Worm (Caenorhabditis elegans) whole organism, L2 larva: ENCODE results near the gene C52G5.2.

Source experiments
- C34F6.9 ChIP-seq: fragments of 150-350 bp; optimal IDR thresholded peaks from 2 replicates; lab custom pipeline; 2014; ENCODE audit warnings: missing biosample characterization, missing genetic modification characterization
- F13H6.1 ChIP-seq: sonication (generic microtip); optimal IDR thresholded peaks from 2 replicates; lab custom pipeline; 2016; ENCODE audit warnings: missing genetic modification characterization, missing compliant biosample characterization
- R02D3.7 ChIP-seq: fragments of 150-350 bp; optimal IDR thresholded peaks from 2 replicates; lab custom pipeline; 2014; ENCODE audit warnings: missing biosample characterization, missing genetic modification characterization
- Y55F3AM.14 ChIP-seq: fragments of 200-800 bp; sonication (Bioruptor generic); optimal IDR thresholded peaks from 2 replicates; lab custom pipeline; 2018; ENCODE audit warnings: mild to moderate bottlenecking, missing genetic modification characterization, missing compliant biosample characterization
- ZK546.5 ChIP-seq: sonication (generic microtip); optimal IDR thresholded peaks from 2 replicates; lab custom pipeline; 2017; ENCODE audit warnings: missing biosample characterization, missing genetic modification characterization
- alr-1 ChIP-seq: fragments of 150-350 bp; optimal IDR thresholded peaks from 2 replicates; lab custom pipeline; 2014; ENCODE audit warnings: missing biosample characterization, missing genetic modification characterization
- aly-2 ChIP-seq: fragments of 150-350 bp; optimal IDR thresholded peaks from 2 replicates; lab custom pipeline; 2014; ENCODE audit warnings: missing biosample characterization, missing genetic modification characterization
- blmp-1 ChIP-seq: sonication (generic microtip); optimal IDR thresholded peaks from 2 replicates; lab custom pipeline; 2017; ENCODE audit warnings: missing genetic modification characterization, mild to moderate bottlenecking, missing compliant biosample characterization, antibody characterized with exemption, moderate library complexity; ENCODE audit not compliant: insufficient read depth
- ceh-82 ChIP-seq: fragments of 150-350 bp; optimal IDR thresholded peaks from 2 replicates; lab custom pipeline; 2014; ENCODE audit warnings: missing biosample characterization, missing genetic modification characterization
- crh-2 ChIP-seq: sonication (generic microtip); optimal IDR thresholded peaks from 2 replicates; lab custom pipeline; 2017; ENCODE audit warnings: missing biosample characterization, missing genetic modification characterization
- egl-27 ChIP-seq: sonication (generic microtip); optimal IDR thresholded peaks from 3 replicates; lab custom pipeline; 2017; ENCODE audit warnings: missing biosample characterization, missing genetic modification reagents, missing genetic modification characterization
- elt-1 ChIP-seq: fragments of 150-350 bp; optimal IDR thresholded peaks from 2 replicates; lab custom pipeline; 2014; ENCODE audit warnings: missing biosample characterization, missing genetic modification characterization
- elt-3 ChIP-seq: sonication (generic microtip); optimal IDR thresholded peaks from 2 replicates; lab custom pipeline; 2017; ENCODE audit warnings: missing biosample characterization, missing genetic modification characterization
- fos-1 ChIP-seq: fragments of 150-350 bp; optimal IDR thresholded peaks from 2 replicates; lab custom pipeline; 2014; ENCODE audit warnings: missing biosample characterization, missing genetic modification characterization
- gmeb-1 ChIP-seq: fragments of 150-350 bp; optimal IDR thresholded peaks from 2 replicates; lab custom pipeline; 2014; ENCODE audit warnings: missing biosample characterization, missing genetic modification characterization
- lin-13 ChIP-seq: fragments of 150-350 bp; optimal IDR thresholded peaks from 2 replicates; lab custom pipeline; 2014; ENCODE audit warnings: missing biosample characterization, missing genetic modification reagents, missing genetic modification characterization
- lin-39 ChIP-seq: fragments of 150-350 bp; optimal IDR thresholded peaks from 2 replicates; lab custom pipeline; 2014; ENCODE audit warnings: missing biosample characterization, missing genetic modification reagents, missing genetic modification characterization
- lsy-2 ChIP-seq, 2 experiments: fragments of 150-350 bp in 1 of 2; sonication (generic microtip) in 1 of 2; optimal IDR thresholded peaks; 2 replicates each; lab custom pipeline; 2014 to 2017; ENCODE audit warnings: missing biosample characterization in 2 of 2, missing genetic modification characterization in 2 of 2
- mab-5 ChIP-seq: fragments of 150-350 bp; optimal IDR thresholded peaks from 2 replicates; lab custom pipeline; 2014; ENCODE audit warnings: missing biosample characterization, missing genetic modification characterization
- mbf-1 ChIP-seq: sonication (generic microtip); optimal IDR thresholded peaks from 2 replicates; lab custom pipeline; 2017; ENCODE audit warnings: missing biosample characterization, missing genetic modification characterization
- mdl-1 ChIP-seq, 2 experiments: fragments of 150-350 bp in 1 of 2; sonication (generic microtip) in 1 of 2; optimal IDR thresholded peaks; 2 replicates each; lab custom pipeline; 2017; ENCODE audit warnings: missing biosample characterization in 2 of 2, missing genetic modification characterization in 2 of 2
- nhr-10 ChIP-seq: sonication (generic microtip); optimal IDR thresholded peaks from 2 replicates; lab custom pipeline; 2017; ENCODE audit warnings: missing biosample characterization, missing genetic modification characterization
- nhr-12 ChIP-seq: fragments of 150-350 bp; optimal IDR thresholded peaks from 2 replicates; lab custom pipeline; 2014; ENCODE audit warnings: missing biosample characterization, missing genetic modification characterization
- nhr-129 ChIP-seq: fragments of 150-350 bp; optimal IDR thresholded peaks from 2 replicates; lab custom pipeline; 2014; ENCODE audit warnings: missing biosample characterization, missing genetic modification characterization
- nhr-21 ChIP-seq: fragments of 150-350 bp; optimal IDR thresholded peaks from 2 replicates; lab custom pipeline; 2014; ENCODE audit warnings: missing biosample characterization, missing genetic modification characterization
- nhr-23 ChIP-seq: fragments of 150-350 bp; optimal IDR thresholded peaks from 2 replicates; lab custom pipeline; 2014; ENCODE audit warnings: missing biosample characterization, missing genetic modification reagents, missing genetic modification characterization
- nhr-237 ChIP-seq: fragments of 150-350 bp; optimal IDR thresholded peaks from 2 replicates; lab custom pipeline; 2014; ENCODE audit warnings: missing biosample characterization, missing genetic modification characterization
- nhr-25 ChIP-seq: fragments of 150-350 bp; sonication (generic microtip); optimal IDR thresholded peaks from 3 replicates; lab custom pipeline; 2014; ENCODE audit warnings: missing biosample characterization, missing genetic modification characterization
- nhr-6 ChIP-seq: fragments of 150-350 bp; optimal IDR thresholded peaks from 2 replicates; lab custom pipeline; 2014; ENCODE audit warnings: missing biosample characterization, missing genetic modification characterization
- nhr-77 ChIP-seq: fragments of 150-350 bp; optimal IDR thresholded peaks from 2 replicates; lab custom pipeline; 2014; ENCODE audit warnings: missing biosample characterization, missing genetic modification characterization
- sem-4 ChIP-seq: fragments of 150-350 bp; optimal IDR thresholded peaks from 2 replicates; lab custom pipeline; 2014; ENCODE audit warnings: missing biosample characterization, missing genetic modification reagents, missing genetic modification characterization
- skn-1 ChIP-seq: sonication (generic microtip); optimal IDR thresholded peaks from 2 replicates; lab custom pipeline; 2017; ENCODE audit warnings: missing biosample characterization, missing genetic modification characterization
- sma-3 ChIP-seq: sonication (generic microtip); optimal IDR thresholded peaks from 2 replicates; lab custom pipeline; 2016; ENCODE audit warnings: missing genetic modification reagents, missing genetic modification characterization, missing compliant biosample characterization
- sma-9 ChIP-seq, 2 experiments: fragments of 150-350 bp in 1 of 2; sonication (generic microtip) in 1 of 2; optimal IDR thresholded peaks; 2 replicates each; lab custom pipeline; 2014 to 2016; ENCODE audit warnings: missing genetic modification characterization in 2 of 2, mild to moderate bottlenecking in 1 of 2, missing biosample characterization in 1 of 2, missing compliant biosample characterization in 1 of 2, missing genetic modification reagents in 1 of 2, moderate library complexity in 1 of 2
- snpc-4 ChIP-seq: fragments of 150-350 bp; optimal IDR thresholded peaks from 2 replicates; lab custom pipeline; 2014; ENCODE audit warnings: missing biosample characterization, missing genetic modification characterization
- unc-39 ChIP-seq: fragments of 150-350 bp; optimal IDR thresholded peaks from 2 replicates; lab custom pipeline; 2014; ENCODE audit warnings: missing biosample characterization, missing genetic modification characterization
- unc-55 ChIP-seq: fragments of 150-350 bp; sonication (generic microtip); optimal IDR thresholded peaks from 3 replicates; lab custom pipeline; 2014; ENCODE audit warnings: missing biosample characterization, missing genetic modification reagents, missing genetic modification characterization
- unc-62 ChIP-seq: fragments of 150-350 bp; optimal IDR thresholded peaks from 2 replicates; lab custom pipeline; 2014; ENCODE audit warnings: missing biosample characterization, missing genetic modification reagents, missing genetic modification characterization
- ztf-1 ChIP-seq: fragments of 200-800 bp; sonication (Bioruptor generic); conservative IDR thresholded peaks from 2 replicates; pipeline ENCODE4 v1.3.6; 2022; ENCODE audit warnings: missing genetic modification characterization, missing compliant biosample characterization
- ztf-11 ChIP-seq: sonication (generic microtip); optimal IDR thresholded peaks from 2 replicates; lab custom pipeline; 2017; ENCODE audit warnings: missing biosample characterization, missing genetic modification characterization

The C52G5.2 gene

DNA sequence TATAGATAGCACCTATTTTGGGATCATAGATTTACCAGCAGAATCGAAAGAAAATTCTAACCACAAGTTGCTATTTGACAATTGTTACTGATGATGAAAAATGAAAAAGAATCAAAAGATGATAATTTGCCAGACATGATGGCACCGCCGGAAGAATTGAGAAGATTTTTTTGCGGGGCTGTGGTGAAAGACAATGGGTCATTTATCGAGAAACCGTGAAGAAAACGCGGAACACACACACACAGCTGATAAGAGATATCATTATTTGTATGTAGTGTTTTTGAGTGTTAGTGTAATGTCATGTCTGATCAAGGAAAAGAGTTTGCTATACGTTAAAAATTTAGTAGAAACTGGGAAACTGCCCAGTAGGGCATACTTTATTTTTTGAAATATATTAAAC lies 8.3 kb upstream of the C52G5.2 start:
- TF ChIP-seq sma-3 (GFP tag; lab: Kevin White, UChicago) (peak; percentile 97), nhr-21 (tag; lab: Kevin White, UChicago) (peak; percentile 43), sma-9 (GFP tag; optimal IDR thresholded peaks at IDR 0.05; lab: Kevin White, UChicago) (peak; percentile 90), sma-9 (tag; optimal IDR thresholded peaks at IDR 0.05; lab: Kevin White, UChicago) (no peak), ztf-1 (GFP tag; lab: Robert Waterston, UW) (no peak)

DNA sequence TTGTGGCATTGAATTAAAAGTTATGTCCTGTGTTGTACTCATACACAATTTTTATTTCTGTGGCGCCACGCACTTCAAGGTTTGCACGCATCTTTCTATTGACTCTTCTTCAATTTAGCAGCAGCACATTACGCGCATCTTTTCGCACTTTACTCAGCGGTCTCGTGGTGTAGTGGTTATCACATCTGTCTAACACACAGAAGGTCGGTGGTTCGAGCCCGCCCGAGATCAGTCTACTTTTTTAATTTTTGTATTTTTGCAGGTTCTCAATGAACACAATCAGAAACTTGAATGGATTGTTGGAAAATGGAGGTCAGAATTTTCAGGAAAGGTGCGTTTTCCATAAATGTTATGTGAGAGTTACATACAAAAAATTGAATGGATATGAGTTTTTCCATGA lies 419 bp downstream of the C52G5.2 start:
- TF ChIP-seq elt-1 (tag; lab: Kevin White, UChicago): no peak
- no peak for TF ChIP-seq mab-5
- TF ChIP-seq fos-1 (tag; lab: Kevin White, UChicago): peak; percentile 3
- no peak for TF ChIP-seq ceh-82 (tag; lab: Kevin White, UChicago)
- TF ChIP-seq F13H6.1 (tag; lab: Kevin White, UChicago): peak; percentile 49
- peak; percentile 20 for TF ChIP-seq crh-2 (tag; lab: Kevin White, UChicago)
- TF ChIP-seq Y55F3AM.14 (GFP tag; lab: Kevin White, UChicago): no peak
- TF ChIP-seq mdl-1 (tag; optimal IDR thresholded peaks at IDR 0.05; lab: Kevin White, UChicago): peak in 1 of 2 experiments; percentile 9
- no peak for TF ChIP-seq snpc-4 (tag; lab: Kevin White, UChicago)
- TF ChIP-seq lin-13 (GFP tag; lab: Kevin White, UChicago): no peak
- TF ChIP-seq C34F6.9: peak; percentile 22
- peak; percentile 45 for TF ChIP-seq nhr-25 (tag; lab: Kevin White, UChicago)
- TF ChIP-seq nhr-23 (tag; lab: Kevin White, UChicago): no peak
- TF ChIP-seq nhr-10: no peak
- no peak for TF ChIP-seq aly-2 (tag; lab: Kevin White, UChicago)
- TF ChIP-seq lin-39 (tag; lab: Kevin White, UChicago): no peak
- no peak for TF ChIP-seq unc-55 (GFP tag; lab: Kevin White, UChicago)
- no peak for TF ChIP-seq alr-1
- peak; percentile 73 for TF ChIP-seq nhr-129
- peak; percentile 51 for TF ChIP-seq sma-9 (GFP tag; optimal IDR thresholded peaks at IDR 0.05; lab: Kevin White, UChicago)
- TF ChIP-seq sma-9 (tag; optimal IDR thresholded peaks at IDR 0.05; lab: Kevin White, UChicago): no peak
- TF ChIP-seq unc-62 (GFP tag; lab: Kevin White, UChicago): no peak
- no peak for TF ChIP-seq egl-27 (tag; lab: Kevin White, UChicago)
- peak; percentile 8 for TF ChIP-seq nhr-21 (tag; lab: Kevin White, UChicago)
- TF ChIP-seq nhr-237: no peak
- no peak for TF ChIP-seq blmp-1 (tag; lab: Kevin White, UChicago)
- peak; percentile 2 to 41 for TF ChIP-seq lsy-2 (tag; optimal IDR thresholded peaks at IDR 0.05; lab: Kevin White, UChicago)
- TF ChIP-seq mbf-1 (tag; lab: Kevin White, UChicago): no peak
- TF ChIP-seq gmeb-1: peak; percentile 48
- TF ChIP-seq nhr-12 (tag; lab: Kevin White, UChicago): no peak
- no peak for TF ChIP-seq skn-1 (tag; lab: Kevin White, UChicago)
- TF ChIP-seq ztf-11 (tag; lab: Kevin White, UChicago): no peak
- TF ChIP-seq sma-3 (GFP tag; lab: Kevin White, UChicago): peak; percentile 45
- TF ChIP-seq R02D3.7 (tag; lab: Kevin White, UChicago): no peak

- TF ChIP-seq sma-9 (GFP tag; optimal IDR thresholded peaks at IDR 0.05; lab: Kevin White, UChicago): peak; percentile 48
- TF ChIP-seq sma-9 (tag; optimal IDR thresholded peaks at IDR 0.05; lab: Kevin White, UChicago): no peak
- no peak for TF ChIP-seq nhr-237
- no peak for TF ChIP-seq ZK546.5 (tag; lab: Kevin White, UChicago)
- no peak for TF ChIP-seq aly-2 (tag; lab: Kevin White, UChicago)
- peak in 1 of 2 experiments; percentile 13 for TF ChIP-seq mdl-1 (tag; optimal IDR thresholded peaks at IDR 0.05; lab: Kevin White, UChicago)
- TF ChIP-seq mab-5: no peak
- TF ChIP-seq nhr-25 (tag; lab: Kevin White, UChicago): peak; percentile 85
- no peak for TF ChIP-seq nhr-12 (tag; lab: Kevin White, UChicago)
- TF ChIP-seq sem-4 (tag; lab: Kevin White, UChicago): peak; percentile 32
- TF ChIP-seq elt-3 (tag; lab: Kevin White, UChicago): no peak
- TF ChIP-seq egl-27 (tag; lab: Kevin White, UChicago): peak; percentile 34
- no peak for TF ChIP-seq nhr-77
- no peak for TF ChIP-seq gmeb-1
- TF ChIP-seq mbf-1 (tag; lab: Kevin White, UChicago): no peak
- TF ChIP-seq lsy-2 (tag; optimal IDR thresholded peaks at IDR 0.05; lab: Kevin White, UChicago): no peak
- TF ChIP-seq fos-1 (tag; lab: Kevin White, UChicago): no peak
- TF ChIP-seq nhr-10: no peak
- TF ChIP-seq elt-1 (tag; lab: Kevin White, UChicago): no peak
- TF ChIP-seq nhr-129: no peak
- no peak for TF ChIP-seq F13H6.1 (tag; lab: Kevin White, UChicago)
- no peak for TF ChIP-seq unc-39
- TF ChIP-seq nhr-6 (tag; lab: Kevin White, UChicago): no peak
- no peak for TF ChIP-seq snpc-4 (tag; lab: Kevin White, UChicago)
- no peak for TF ChIP-seq nhr-21 (tag; lab: Kevin White, UChicago)
- peak; percentile 89 for TF ChIP-seq blmp-1 (tag; lab: Kevin White, UChicago)
- TF ChIP-seq Y55F3AM.14 (GFP tag; lab: Kevin White, UChicago): no peak
- TF ChIP-seq, all 48 proteins: peak for 6
Observed at ce11 chrX:12844170-12844569, 1.1 kb downstream of the C52G5.2 start.
